Fruit fly (Drosophila melanogaster): ENCODE data around the gene Nf-YC.

Gene Nf-YC

DNA sequence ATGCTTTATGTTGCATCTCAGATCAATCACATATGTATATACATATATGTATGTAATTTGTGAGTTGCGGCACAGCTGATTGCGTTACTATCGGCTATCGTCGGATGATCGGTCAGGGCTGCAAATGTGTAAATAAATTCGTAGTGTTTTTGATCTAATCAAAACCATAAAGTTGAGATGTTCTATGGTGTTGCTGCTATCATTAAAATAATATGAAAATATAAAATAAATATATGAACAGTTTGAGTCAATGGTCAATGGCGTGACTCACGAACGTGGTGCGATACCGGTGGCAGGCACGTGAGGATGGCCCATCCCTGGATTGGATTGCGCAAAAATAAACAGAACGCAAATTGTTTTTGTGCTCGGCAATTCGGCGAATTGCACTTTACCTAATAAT is 49.8 kb downstream of the Nf-YC start, which contains the start of gene Coq7 (continued):
- TF ChIP-seq CG11762 (GFP tag; optimal IDR thresholded peaks at IDR 0.05; ENCODE audit: insufficient read depth) (peak; percentile 57), fd59A (GFP tag; optimal IDR thresholded peaks at IDR 0.05) (peak; percentile 55)
